Worm (Caenorhabditis elegans) whole organism, young adult: ENCODE results near the gene C34C12.8.
A peak's percentile ranks its signal among the peaks of the same experiment; 100 is the strongest.

Experiments
- B0019.2 ChIP-seq: fragments of 200-800 bp; sonication (Bioruptor generic); conservative IDR thresholded peaks from 2 replicates; pipeline ENCODE4 v1.3.6; 2022; ENCODE audit warnings: missing genetic modification reagents, missing genetic modification characterization, missing compliant biosample characterization
- B0261.1 ChIP-seq: sonication (generic microtip); optimal IDR thresholded peaks from 2 replicates; lab custom pipeline; 2016; ENCODE audit warnings: mild to moderate bottlenecking, missing genetic modification characterization, moderate library complexity, missing compliant biosample characterization
- C06A6.2 ChIP-seq: fragments of 200-800 bp; sonication (Bioruptor generic); conservative IDR thresholded peaks from 2 replicates; pipeline ENCODE4 v1.3.6; 2022; ENCODE audit warnings: missing genetic modification characterization, missing compliant biosample characterization
- C17E4.6 ChIP-seq: fragments of 200-800 bp; sonication (Bioruptor generic); IDR thresholded peaks from 2 replicates; pipeline ENCODE4 v1.3.6; 2022; ENCODE audit warnings: missing genetic modification reagents, missing genetic modification characterization, missing compliant biosample characterization
- F22D6.2 ChIP-seq: sonication (generic microtip); optimal IDR thresholded peaks from 2 replicates; lab custom pipeline; 2016; ENCODE audit warnings: mild to moderate bottlenecking, missing genetic modification characterization, missing compliant biosample characterization
- F49E8.2 ChIP-seq: sonication (generic microtip); optimal IDR thresholded peaks from 3 replicates; lab custom pipeline; 2017; ENCODE audit warnings: missing genetic modification characterization, mild to moderate bottlenecking, missing compliant biosample characterization, antibody characterized with exemption, moderate library complexity; ENCODE audit not compliant: insufficient read depth
- F52B5.7 ChIP-seq: sonication (generic microtip); optimal IDR thresholded peaks from 2 replicates; lab custom pipeline; 2016; ENCODE audit warnings: mild to moderate bottlenecking, missing genetic modification characterization, missing compliant biosample characterization
- F55B11.4 ChIP-seq: sonication (generic microtip); optimal IDR thresholded peaks from 2 replicates; lab custom pipeline; 2016; ENCODE audit warnings: missing compliant biosample characterization, missing genetic modification characterization, borderline replicate concordance; ENCODE audit not compliant: insufficient read depth
- F57A8.1 ChIP-seq: fragments of 200-800 bp; sonication (Bioruptor generic); optimal IDR thresholded peaks from 2 replicates; lab custom pipeline; 2018; ENCODE audit warnings: mild to moderate bottlenecking, missing genetic modification characterization, moderate library complexity, missing compliant biosample characterization
- K11D2.4 ChIP-seq: fragments of 200-800 bp; sonication (Bioruptor generic); IDR thresholded peaks from 2 replicates; pipeline ENCODE4 v1.3.6; 2022; ENCODE audit warnings: missing genetic modification reagents, missing genetic modification characterization, missing compliant biosample characterization
- ZK185.1 ChIP-seq: sonication (generic microtip); optimal IDR thresholded peaks from 2 replicates; lab custom pipeline; 2016; ENCODE audit warnings: mild to moderate bottlenecking, missing genetic modification characterization, missing compliant biosample characterization; ENCODE audit not compliant: poor library complexity, severe bottlenecking
- ama-1 ChIP-seq, 3 experiments: fragments of 150-350 bp in 1 of 3; sonication (generic microtip) in 2 of 3; optimal IDR thresholded peaks; 2 replicates each; lab custom pipeline; 2014 to 2018; ENCODE audit warnings: missing biosample characterization in 2 of 3, missing genetic modification characterization in 2 of 3, missing genetic modification reagents in 2 of 3
- aptf-3 ChIP-seq: fragments of 200-800 bp; sonication (Bioruptor generic); IDR thresholded peaks from 2 replicates; pipeline ENCODE4 v1.3.6; 2022; ENCODE audit warnings: missing genetic modification characterization, missing compliant biosample characterization
- athp-1 ChIP-seq: sonication (generic microtip); optimal IDR thresholded peaks from 2 replicates; lab custom pipeline; 2017; ENCODE audit warnings: mild to moderate bottlenecking, missing genetic modification characterization, missing compliant biosample characterization
- attf-3 ChIP-seq: fragments of 200-800 bp; sonication (Bioruptor generic); conservative IDR thresholded peaks from 2 replicates; pipeline ENCODE4 v1.3.6; 2022; ENCODE audit warnings: missing genetic modification reagents, missing genetic modification characterization, missing compliant biosample characterization
- bed-1 ChIP-seq: fragments of 200-800 bp; sonication (Bioruptor generic); IDR thresholded peaks from 2 replicates; pipeline ENCODE4 v1.3.6; 2022; ENCODE audit warnings: missing genetic modification reagents, missing genetic modification characterization, missing compliant biosample characterization
- bed-2 ChIP-seq: fragments of 200-800 bp; sonication (Bioruptor generic); IDR thresholded peaks from 2 replicates; pipeline ENCODE4 v1.3.6; 2022; ENCODE audit warnings: missing genetic modification reagents, missing genetic modification characterization, missing compliant biosample characterization
- ceh-58 ChIP-seq: fragments of 200-800 bp; sonication (Bioruptor generic); IDR thresholded peaks from 2 replicates; pipeline ENCODE4 v1.3.6; 2022; ENCODE audit warnings: missing genetic modification characterization, missing compliant biosample characterization
- ceh-91 ChIP-seq: fragments of 200-800 bp; sonication (Bioruptor generic); IDR thresholded peaks from 2 replicates; pipeline ENCODE4 v1.3.6; 2022; ENCODE audit warnings: missing genetic modification reagents, missing genetic modification characterization, missing compliant biosample characterization
- dpff-1 ChIP-seq: sonication (generic microtip); optimal IDR thresholded peaks from 2 replicates; lab custom pipeline; 2017; ENCODE audit warnings: mild to moderate bottlenecking, missing genetic modification characterization, missing compliant biosample characterization
- egrh-3 ChIP-seq: fragments of 200-800 bp; sonication (Bioruptor generic); IDR thresholded peaks from 2 replicates; pipeline ENCODE4 v1.3.6; 2022; ENCODE audit warnings: missing genetic modification reagents, missing genetic modification characterization, missing compliant biosample characterization
- hmg-1.2 ChIP-seq: fragments of 200-800 bp; sonication (Bioruptor generic); IDR thresholded peaks from 2 replicates; pipeline ENCODE4 v1.3.6; 2022; ENCODE audit warnings: missing genetic modification reagents, missing genetic modification characterization, missing compliant biosample characterization
- hsf-1 ChIP-seq: fragments of 200-800 bp; sonication (Bioruptor generic); IDR thresholded peaks from 2 replicates; pipeline ENCODE4 v1.3.6; 2022; ENCODE audit warnings: missing genetic modification reagents, missing genetic modification characterization, missing compliant biosample characterization
- lin-26 ChIP-seq: fragments of 200-800 bp; sonication (Bioruptor generic); IDR thresholded peaks from 2 replicates; pipeline ENCODE4 v1.3.6; 2022; ENCODE audit warnings: missing genetic modification reagents, missing genetic modification characterization, missing compliant biosample characterization
- lin-35 ChIP-seq, 3 experiments: fragments of 150-350 bp in 2 of 3; sonication (generic microtip) in 1 of 3; optimal IDR thresholded peaks; 2 replicates each; lab custom pipeline; 2014 to 2018; ENCODE audit warnings: missing biosample characterization in 3 of 3, missing genetic modification characterization in 3 of 3, missing genetic modification reagents in 3 of 3
- lin-40 ChIP-seq: sonication (generic microtip); optimal IDR thresholded peaks from 2 replicates; lab custom pipeline; 2016; ENCODE audit warnings: missing genetic modification characterization, mild to moderate bottlenecking, missing compliant biosample characterization, missing genotype, missing genetic modification reagents
- lin-54 ChIP-seq: fragments of 200-800 bp; sonication (Bioruptor generic); optimal IDR thresholded peaks from 2 replicates; lab custom pipeline; 2018; ENCODE audit warnings: mild to moderate bottlenecking, missing genetic modification characterization, missing compliant biosample characterization
- lsy-27 ChIP-seq: sonication (generic microtip); optimal IDR thresholded peaks from 2 replicates; lab custom pipeline; 2017; ENCODE audit warnings: missing genetic modification characterization, mild to moderate bottlenecking, missing compliant biosample characterization, antibody characterized with exemption, missing genotype, borderline replicate concordance; ENCODE audit not compliant: insufficient read depth
- mcd-1 ChIP-seq: fragments of 200-800 bp; sonication (Bioruptor generic); IDR thresholded peaks from 2 replicates; pipeline ENCODE4 v1.3.6; 2022; ENCODE audit warnings: missing genetic modification reagents, missing genetic modification characterization, missing compliant biosample characterization
- nfya-1 ChIP-seq: sonication (generic microtip); optimal IDR thresholded peaks from 2 replicates; lab custom pipeline; 2017; ENCODE audit warnings: antibody characterized with exemption, missing compliant biosample characterization, missing genetic modification characterization, borderline replicate concordance; ENCODE audit not compliant: insufficient read depth
- nfya-2 ChIP-seq: fragments of 200-800 bp; sonication (Bioruptor generic); IDR thresholded peaks from 2 replicates; pipeline ENCODE4 v1.3.6; 2022; ENCODE audit warnings: missing genetic modification reagents, missing genetic modification characterization, missing compliant biosample characterization
- nfyb-1 ChIP-seq: fragments of 200-800 bp; sonication (Bioruptor generic); IDR thresholded peaks from 2 replicates; pipeline ENCODE4 v1.3.6; 2022; ENCODE audit warnings: missing genetic modification reagents, missing genetic modification characterization, missing compliant biosample characterization
- nhr-179 ChIP-seq: sonication (generic microtip); optimal IDR thresholded peaks from 2 replicates; lab custom pipeline; 2016; ENCODE audit warnings: mild to moderate bottlenecking, missing genetic modification characterization, missing compliant biosample characterization
- nhr-27 ChIP-seq: fragments of 200-800 bp; sonication (Bioruptor generic); optimal IDR thresholded peaks from 2 replicates; lab custom pipeline; 2018; ENCODE audit warnings: mild to moderate bottlenecking, missing genetic modification characterization, moderate library complexity, missing compliant biosample characterization
- pbrm-1 ChIP-seq: fragments of 200-800 bp; sonication (Bioruptor generic); IDR thresholded peaks from 2 replicates; pipeline ENCODE4 v1.3.6; 2022; ENCODE audit warnings: missing genetic modification reagents, missing genetic modification characterization, missing compliant biosample characterization
- repo-1 ChIP-seq: sonication (generic microtip); optimal IDR thresholded peaks from 2 replicates; lab custom pipeline; 2017; ENCODE audit warnings: mild to moderate bottlenecking, missing genetic modification characterization, missing compliant biosample characterization
- sdz-38 ChIP-seq: sonication (generic microtip); optimal IDR thresholded peaks from 2 replicates; lab custom pipeline; 2016; ENCODE audit warnings: missing genotype, missing genetic modification characterization, missing compliant biosample characterization
- sea-2 ChIP-seq: fragments of 200-800 bp; sonication (Bioruptor generic); IDR thresholded peaks from 2 replicates; pipeline ENCODE4 v1.3.6; 2022; ENCODE audit warnings: missing genetic modification characterization, missing compliant biosample characterization
- snpc-4 ChIP-seq, 5 experiments: fragments of 150-350 bp in 1 of 5; sonication (generic microtip) in 4 of 5; optimal IDR thresholded peaks; 2 replicates each; lab custom pipeline; 2014 to 2018; ENCODE audit warnings: missing genetic modification characterization in 5 of 5, missing biosample characterization in 3 of 5, antibody characterized with exemption in 2 of 5, mild to moderate bottlenecking in 2 of 5, missing compliant biosample characterization in 2 of 5, missing genotype in 2 of 5, moderate library complexity in 2 of 5, missing genetic modification reagents in 1 of 5
- somi-1 ChIP-seq: fragments of 200-800 bp; sonication (Bioruptor generic); optimal IDR thresholded peaks from 2 replicates; lab custom pipeline; 2018; ENCODE audit warnings: mild to moderate bottlenecking, missing genetic modification characterization, missing compliant biosample characterization
- tbx-9 ChIP-seq: sonication (generic microtip); optimal IDR thresholded peaks from 2 replicates; lab custom pipeline; 2016; ENCODE audit warnings: borderline replicate concordance, missing genetic modification characterization, inconsistent platforms, missing compliant biosample characterization
- unc-62 ChIP-seq: fragments of 150-350 bp; optimal IDR thresholded peaks from 2 replicates; lab custom pipeline; 2014; ENCODE audit warnings: missing biosample characterization, missing genetic modification reagents, missing genetic modification characterization
- xnd-1 ChIP-seq: sonication (generic microtip); optimal IDR thresholded peaks from 2 replicates; lab custom pipeline; 2016; ENCODE audit warnings: missing genotype, missing genetic modification reagents, missing genetic modification characterization, missing compliant biosample characterization
- zfh-2 ChIP-seq: fragments of 200-800 bp; sonication (Bioruptor generic); conservative IDR thresholded peaks from 2 replicates; pipeline ENCODE4 v1.3.6; 2022; ENCODE audit warnings: missing genetic modification reagents, missing genetic modification characterization, missing compliant biosample characterization
- zim-3 ChIP-seq: sonication (generic microtip); optimal IDR thresholded peaks from 2 replicates; lab custom pipeline; 2017; ENCODE audit warnings: mild to moderate bottlenecking, missing genetic modification characterization, moderate library complexity, missing compliant biosample characterization
- ztf-25 ChIP-seq: fragments of 200-800 bp; sonication (Bioruptor generic); IDR thresholded peaks from 2 replicates; pipeline ENCODE4 v1.3.6; 2022; ENCODE audit warnings: missing genetic modification reagents, missing genetic modification characterization, missing compliant biosample characterization
- ztf-28 ChIP-seq: fragments of 200-800 bp; sonication (Bioruptor generic); IDR thresholded peaks from 2 replicates; pipeline ENCODE4 v1.3.6; 2022; ENCODE audit warnings: missing genetic modification reagents, missing genetic modification characterization, missing compliant biosample characterization

C34C12.8 gene

DNA sequence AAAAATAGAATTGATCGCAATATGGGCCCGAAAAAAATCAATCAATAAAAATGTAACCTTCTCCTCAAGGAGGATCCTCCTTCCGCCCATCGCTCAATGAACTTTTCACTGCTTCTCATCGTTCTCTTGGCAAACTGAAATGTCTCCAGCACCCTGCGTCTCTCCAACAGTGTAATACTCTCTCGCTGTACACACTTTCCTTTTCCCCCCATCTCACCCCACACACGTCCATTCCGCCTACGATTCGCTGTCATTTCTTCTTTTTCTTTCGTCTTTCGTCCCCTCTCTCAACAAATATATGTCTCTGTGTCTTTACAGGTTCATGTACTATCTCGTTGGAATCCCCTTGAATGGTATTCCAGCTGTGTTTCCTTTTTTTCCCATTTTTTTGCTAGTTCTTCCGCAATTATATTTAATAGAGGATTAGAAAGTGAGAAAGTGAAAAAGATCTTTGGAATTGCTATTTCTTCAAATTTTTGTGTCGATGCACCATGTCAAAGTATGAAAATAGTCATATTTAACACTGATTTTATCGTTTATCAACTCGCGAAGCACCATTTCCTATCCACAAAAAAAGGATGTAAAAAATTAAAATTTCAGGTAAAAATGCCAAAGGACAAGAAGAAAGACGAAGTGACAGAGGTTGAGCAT, 11.3 kb downstream of the C34C12.8 start, which contains the start of gene rsu-1 (continued):
- TF ChIP-seq sdz-38 (tag; lab: Kevin White, UChicago) (no peak), nhr-179 (tag; lab: Kevin White, UChicago) (no peak), unc-62 (GFP tag; lab: Kevin White, UChicago) (no peak), sea-2 (GFP tag; lab: Robert Waterston, UW) (no peak), aptf-3 (GFP tag; lab: Robert Waterston, UW) (no peak), C17E4.6 (GFP tag; lab: Robert Waterston, UW) (no peak), bed-2 (GFP tag; lab: Robert Waterston, UW) (no peak), K11D2.4 (no peak), ztf-28 (GFP tag; lab: Robert Waterston, UW) (no peak), F57A8.1 (GFP tag; lab: Kevin White, UChicago) (no peak), ceh-58 (no peak), attf-3 (GFP tag; lab: Robert Waterston, UW) (no peak), dpff-1 (tag; lab: Kevin White, UChicago) (no peak), F49E8.2 (tag; lab: Kevin White, UChicago) (no peak), repo-1 (tag; lab: Kevin White, UChicago) (no peak), hmg-1.2 (GFP tag; lab: Robert Waterston, UW) (peak; percentile 83), B0261.1 (no peak), zfh-2 (GFP tag; lab: Robert Waterston, UW) (no peak), xnd-1 (tag; lab: Kevin White, UChicago) (no peak), egrh-3 (GFP tag; lab: Robert Waterston, UW) (0 out of 2 replicates have a peak, but pooled peaks have one; percentile 18), ama-1 (optimal IDR thresholded peaks at IDR 0.05; lab: Kevin White, UChicago) (no peak), ama-1 (GFP tag; optimal IDR thresholded peaks at IDR 0.05; lab: Kevin White, UChicago) (no peak), ZK185.1 (tag; lab: Kevin White, UChicago) (peak; percentile 64), ceh-91 (GFP tag; lab: Robert Waterston, UW) (no peak), tbx-9 (tag; lab: Kevin White, UChicago) (no peak), lin-40 (peak; percentile 50), nhr-27 (tag; lab: Kevin White, UChicago) (no peak), somi-1 (GFP tag; lab: Kevin White, UChicago) (no peak), B0019.2 (GFP tag; lab: Robert Waterston, UW) (no peak), athp-1 (tag; lab: Kevin White, UChicago) (no peak), ztf-25 (GFP tag; lab: Robert Waterston, UW) (no peak), pbrm-1 (GFP tag; lab: Robert Waterston, UW) (no peak), nfyb-1 (GFP tag; lab: Robert Waterston, UW) (no peak), nfya-1 (no peak), hsf-1 (GFP tag; lab: Robert Waterston, UW) (no peak), F52B5.7 (no peak), nfya-2 (GFP tag; lab: Robert Waterston, UW) (no peak), bed-1 (no peak), mcd-1 (GFP tag; lab: Robert Waterston, UW) (no peak), C06A6.2 (GFP tag; lab: Robert Waterston, UW) (no peak), zim-3 (no peak), snpc-4 (GFP tag; optimal IDR thresholded peaks at IDR 0.05; lab: Kevin White, UChicago) (no peak), snpc-4 (tag; optimal IDR thresholded peaks at IDR 0.05; lab: Kevin White, UChicago) (no peak), lin-26 (GFP tag; lab: Robert Waterston, UW) (no peak), lin-35 (GFP tag; optimal IDR thresholded peaks at IDR 0.05; lab: Kevin White, UChicago) (peak in 1 of 3 experiments; percentile 24), lsy-27 (tag; lab: Kevin White, UChicago) (no peak), lin-54 (GFP tag; lab: Kevin White, UChicago) (peak; percentile 15), F55B11.4 (tag; lab: Kevin White, UChicago) (no peak), F22D6.2 (no peak)
